Fruit fly (Drosophila melanogaster) whole organism, adult: ENCODE measurements around the gene CG8072.

ENCODE experiments used
- CG33017 ChIP-seq: fragments of 200-800 bp; sonication (Bioruptor generic); optimal IDR thresholded peaks from 2 replicates; lab custom pipeline; 2018; ENCODE audit warnings: missing biosample characterization, mild to moderate bottlenecking, missing genetic modification characterization, moderate library complexity
- CG7045 ChIP-seq: fragments of 200-800 bp; sonication (Bioruptor generic); optimal IDR thresholded peaks from 2 replicates; lab custom pipeline; 2017; ENCODE audit warnings: missing biosample characterization, mild to moderate bottlenecking, missing genetic modification characterization
- bab1 ChIP-seq: fragments of 200-800 bp; sonication (Bioruptor generic); optimal IDR thresholded peaks from 3 replicates; lab custom pipeline; 2019; ENCODE audit warnings: missing biosample characterization, mild to moderate bottlenecking, missing genetic modification characterization, moderate library complexity
- cnc ChIP-seq, 2 experiments: fragments of >200 bp; optimal IDR thresholded peaks; 2 replicates each; lab custom pipeline; 2017
- ovo ChIP-seq: fragments of 200-800 bp; sonication (Bioruptor generic); optimal IDR thresholded peaks from 2 replicates; lab custom pipeline; 2016; ENCODE audit warnings: missing biosample characterization, missing genetic modification characterization
- toe ChIP-seq: fragments of 200-800 bp; sonication (Bioruptor generic); optimal IDR thresholded peaks from 2 replicates; lab custom pipeline; 2016; ENCODE audit warnings: missing biosample characterization, missing genetic modification characterization

dm6 chr3L:10198571-10198970 is 46.9 kb downstream of the CG8072 start:
- TF ChIP-seq toe (GFP tag; lab: Kevin White, UChicago) (no peak), cnc (optimal IDR thresholded peaks at IDR 0.05; lab: Kevin White, UChicago) (no peak), ovo (GFP tag; lab: Kevin White, UChicago) (no peak), CG33017 (tag; lab: Kevin White, UChicago) (no peak), bab1 (no peak), CG7045 (GFP tag; lab: Kevin White, UChicago) (no peak)
